Worm (Caenorhabditis elegans) whole organism, young adult: ENCODE results near the gene srw-112.

ENCODE experiments used
- B0019.2 ChIP-seq: fragments of 200-800 bp; sonication (Bioruptor generic); conservative IDR thresholded peaks from 2 replicates; pipeline ENCODE4 v1.3.6; 2022; ENCODE audit warnings: missing genetic modification reagents, missing genetic modification characterization, missing compliant biosample characterization
- B0035.1 ChIP-seq: sonication (generic microtip); optimal IDR thresholded peaks from 2 replicates; lab custom pipeline; 2016; ENCODE audit warnings: missing genetic modification characterization, mild to moderate bottlenecking, missing compliant biosample characterization, missing genotype, missing genetic modification reagents
- C17E4.6 ChIP-seq: fragments of 200-800 bp; sonication (Bioruptor generic); IDR thresholded peaks from 2 replicates; pipeline ENCODE4 v1.3.6; 2022; ENCODE audit warnings: missing genetic modification reagents, missing genetic modification characterization, missing compliant biosample characterization
- K11D2.4 ChIP-seq: fragments of 200-800 bp; sonication (Bioruptor generic); IDR thresholded peaks from 2 replicates; pipeline ENCODE4 v1.3.6; 2022; ENCODE audit warnings: missing genetic modification reagents, missing genetic modification characterization, missing compliant biosample characterization
- K12H6.12 ChIP-seq: fragments of 200-800 bp; sonication (Bioruptor generic); optimal IDR thresholded peaks from 2 replicates; lab custom pipeline; 2018; ENCODE audit warnings: mild to moderate bottlenecking, missing genetic modification characterization, missing compliant biosample characterization
- Y56A3A.18 ChIP-seq: fragments of 200-800 bp; sonication (Bioruptor generic); IDR thresholded peaks from 2 replicates; pipeline ENCODE4 v1.3.6; 2022; ENCODE audit warnings: missing genetic modification reagents, missing genetic modification characterization, missing compliant biosample characterization
- ZK185.1 ChIP-seq: sonication (generic microtip); optimal IDR thresholded peaks from 2 replicates; lab custom pipeline; 2016; ENCODE audit warnings: mild to moderate bottlenecking, missing genetic modification characterization, missing compliant biosample characterization; ENCODE audit not compliant: poor library complexity, severe bottlenecking
- akir-1 ChIP-seq: fragments of 200-800 bp; sonication (Bioruptor generic); optimal IDR thresholded peaks from 2 replicates; lab custom pipeline; 2018; ENCODE audit warnings: mild to moderate bottlenecking, missing genetic modification characterization, moderate library complexity, missing compliant biosample characterization
- atf-7 ChIP-seq: sonication (generic microtip); optimal IDR thresholded peaks from 2 replicates; lab custom pipeline; 2017; ENCODE audit warnings: mild to moderate bottlenecking, missing genetic modification characterization, missing compliant biosample characterization
- bed-1 ChIP-seq: fragments of 200-800 bp; sonication (Bioruptor generic); IDR thresholded peaks from 2 replicates; pipeline ENCODE4 v1.3.6; 2022; ENCODE audit warnings: missing genetic modification reagents, missing genetic modification characterization, missing compliant biosample characterization
- bed-2 ChIP-seq: fragments of 200-800 bp; sonication (Bioruptor generic); IDR thresholded peaks from 2 replicates; pipeline ENCODE4 v1.3.6; 2022; ENCODE audit warnings: missing genetic modification reagents, missing genetic modification characterization, missing compliant biosample characterization
- ccch-3 ChIP-seq: fragments of 200-800 bp; sonication (Bioruptor generic); optimal IDR thresholded peaks from 2 replicates; lab custom pipeline; 2018; ENCODE audit warnings: mild to moderate bottlenecking, missing genetic modification characterization, missing compliant biosample characterization
- cebp-2 ChIP-seq: fragments of 200-800 bp; sonication (Bioruptor generic); IDR thresholded peaks from 2 replicates; pipeline ENCODE4 v1.3.6; 2022; ENCODE audit warnings: missing genetic modification characterization, missing compliant biosample characterization
- ceh-100 ChIP-seq: fragments of 200-800 bp; sonication (Bioruptor generic); IDR thresholded peaks from 2 replicates; pipeline ENCODE4 v1.3.6; 2022; ENCODE audit warnings: missing genetic modification reagents, missing genetic modification characterization, missing compliant biosample characterization
- ceh-40 ChIP-seq: fragments of 200-800 bp; sonication (Bioruptor generic); IDR thresholded peaks from 2 replicates; pipeline ENCODE4 v1.3.6; 2022; ENCODE audit warnings: missing genetic modification characterization, missing compliant biosample characterization
- ceh-91 ChIP-seq: fragments of 200-800 bp; sonication (Bioruptor generic); IDR thresholded peaks from 2 replicates; pipeline ENCODE4 v1.3.6; 2022; ENCODE audit warnings: missing genetic modification reagents, missing genetic modification characterization, missing compliant biosample characterization
- egrh-3 ChIP-seq: fragments of 200-800 bp; sonication (Bioruptor generic); IDR thresholded peaks from 2 replicates; pipeline ENCODE4 v1.3.6; 2022; ENCODE audit warnings: missing genetic modification reagents, missing genetic modification characterization, missing compliant biosample characterization
- hlh-26 ChIP-seq: fragments of 200-800 bp; sonication (Bioruptor generic); conservative IDR thresholded peaks from 2 replicates; pipeline ENCODE4 v1.3.6; 2022; ENCODE audit warnings: missing genetic modification reagents, missing genetic modification characterization, missing compliant biosample characterization
- hrde-1 ChIP-seq: sonication (generic microtip); optimal IDR thresholded peaks from 2 replicates; lab custom pipeline; 2016; ENCODE audit warnings: missing genetic modification characterization, mild to moderate bottlenecking, missing compliant biosample characterization, moderate library complexity, missing genotype, missing genetic modification reagents, borderline replicate concordance
- hsf-1 ChIP-seq: fragments of 200-800 bp; sonication (Bioruptor generic); IDR thresholded peaks from 2 replicates; pipeline ENCODE4 v1.3.6; 2022; ENCODE audit warnings: missing genetic modification reagents, missing genetic modification characterization, missing compliant biosample characterization
- let-526 ChIP-seq: fragments of 200-800 bp; sonication (Bioruptor generic); IDR thresholded peaks from 2 replicates; pipeline ENCODE4 v1.3.6; 2022; ENCODE audit warnings: missing genetic modification reagents, missing genetic modification characterization, missing compliant biosample characterization
- let-607 ChIP-seq, 2 experiments: fragments of 200-800 bp in 1 of 2; sonication (Bioruptor generic) in 1 of 2; sonication (generic microtip) in 1 of 2; optimal IDR thresholded peaks; 2 replicates each; lab custom pipeline; 2016 to 2018; ENCODE audit warnings: mild to moderate bottlenecking in 2 of 2, missing compliant biosample characterization in 2 of 2, missing genetic modification characterization in 2 of 2, moderate library complexity in 2 of 2, missing genotype in 1 of 2
- lin-54 ChIP-seq: fragments of 200-800 bp; sonication (Bioruptor generic); optimal IDR thresholded peaks from 2 replicates; lab custom pipeline; 2018; ENCODE audit warnings: mild to moderate bottlenecking, missing genetic modification characterization, missing compliant biosample characterization
- lsl-1 ChIP-seq: fragments of 200-800 bp; sonication (Bioruptor generic); optimal IDR thresholded peaks from 2 replicates; lab custom pipeline; 2018; ENCODE audit warnings: mild to moderate bottlenecking, missing genetic modification characterization, moderate library complexity, missing compliant biosample characterization
- mcd-1 ChIP-seq: fragments of 200-800 bp; sonication (Bioruptor generic); IDR thresholded peaks from 2 replicates; pipeline ENCODE4 v1.3.6; 2022; ENCODE audit warnings: missing genetic modification reagents, missing genetic modification characterization, missing compliant biosample characterization
- nfya-1 ChIP-seq: sonication (generic microtip); optimal IDR thresholded peaks from 2 replicates; lab custom pipeline; 2017; ENCODE audit warnings: antibody characterized with exemption, missing compliant biosample characterization, missing genetic modification characterization, borderline replicate concordance; ENCODE audit not compliant: insufficient read depth
- nhr-90 ChIP-seq: sonication (generic microtip); optimal IDR thresholded peaks from 2 replicates; lab custom pipeline; 2016; ENCODE audit warnings: missing genotype, mild to moderate bottlenecking, missing genetic modification characterization, missing compliant biosample characterization
- rpc-1 ChIP-seq, 2 experiments: fragments of 150-350 bp in 1 of 2; sonication (generic microtip) in 1 of 2; optimal IDR thresholded peaks; 2 replicates each; lab custom pipeline; 2014 to 2018; ENCODE audit warnings: missing biosample characterization in 1 of 2, missing genetic modification characterization in 1 of 2, missing genetic modification reagents in 1 of 2, missing genotype in 1 of 2
- sdz-38 ChIP-seq: sonication (generic microtip); optimal IDR thresholded peaks from 2 replicates; lab custom pipeline; 2016; ENCODE audit warnings: missing genotype, missing genetic modification characterization, missing compliant biosample characterization
- sea-2 ChIP-seq: fragments of 200-800 bp; sonication (Bioruptor generic); IDR thresholded peaks from 2 replicates; pipeline ENCODE4 v1.3.6; 2022; ENCODE audit warnings: missing genetic modification characterization, missing compliant biosample characterization
- snpc-4 ChIP-seq, 5 experiments: fragments of 150-350 bp in 1 of 5; sonication (generic microtip) in 4 of 5; optimal IDR thresholded peaks; 2 replicates each; lab custom pipeline; 2014 to 2018; ENCODE audit warnings: missing genetic modification characterization in 5 of 5, missing biosample characterization in 3 of 5, antibody characterized with exemption in 2 of 5, mild to moderate bottlenecking in 2 of 5, missing compliant biosample characterization in 2 of 5, missing genotype in 2 of 5, moderate library complexity in 2 of 5, missing genetic modification reagents in 1 of 5
- tlf-1 ChIP-seq: fragments of 200-800 bp; sonication (Bioruptor generic); optimal IDR thresholded peaks from 2 replicates; lab custom pipeline; 2018; ENCODE audit warnings: mild to moderate bottlenecking, missing genetic modification characterization, missing compliant biosample characterization
- xnd-1 ChIP-seq: sonication (generic microtip); optimal IDR thresholded peaks from 2 replicates; lab custom pipeline; 2016; ENCODE audit warnings: missing genotype, missing genetic modification reagents, missing genetic modification characterization, missing compliant biosample characterization
- zfh-2 ChIP-seq: fragments of 200-800 bp; sonication (Bioruptor generic); conservative IDR thresholded peaks from 2 replicates; pipeline ENCODE4 v1.3.6; 2022; ENCODE audit warnings: missing genetic modification reagents, missing genetic modification characterization, missing compliant biosample characterization
- zim-3 ChIP-seq: sonication (generic microtip); optimal IDR thresholded peaks from 2 replicates; lab custom pipeline; 2017; ENCODE audit warnings: mild to moderate bottlenecking, missing genetic modification characterization, moderate library complexity, missing compliant biosample characterization
- ztf-18 ChIP-seq: sonication (generic microtip); optimal IDR thresholded peaks from 2 replicates; lab custom pipeline; 2016; ENCODE audit warnings: missing genotype, mild to moderate bottlenecking, missing genetic modification characterization, missing compliant biosample characterization
- ztf-25 ChIP-seq: fragments of 200-800 bp; sonication (Bioruptor generic); IDR thresholded peaks from 2 replicates; pipeline ENCODE4 v1.3.6; 2022; ENCODE audit warnings: missing genetic modification reagents, missing genetic modification characterization, missing compliant biosample characterization
- ztf-26 ChIP-seq: sonication (generic microtip); optimal IDR thresholded peaks from 2 replicates; lab custom pipeline; 2017; ENCODE audit warnings: missing genetic modification characterization, missing compliant biosample characterization
- ztf-28 ChIP-seq: fragments of 200-800 bp; sonication (Bioruptor generic); IDR thresholded peaks from 2 replicates; pipeline ENCODE4 v1.3.6; 2022; ENCODE audit warnings: missing genetic modification reagents, missing genetic modification characterization, missing compliant biosample characterization
- ztf-6 ChIP-seq: fragments of 200-800 bp; sonication (Bioruptor generic); IDR thresholded peaks from 2 replicates; pipeline ENCODE4 v1.3.6; 2022; ENCODE audit warnings: missing genetic modification reagents, missing genetic modification characterization, missing compliant biosample characterization

srw-112 gene

ce11 chrV:3010468-3010867 lies 4.6 kb upstream of the srw-112 start, which contains the start of gene srw-136:
srw-136 (minus strand) TSS chrV:3010568.
- no peak for TF ChIP-seq C17E4.6 (GFP tag; lab: Robert Waterston, UW)
- TF ChIP-seq nhr-90 (tag; lab: Kevin White, UChicago), result no peak
- TF ChIP-seq ztf-18 (tag; lab: Kevin White, UChicago), result no peak
- no peak for TF ChIP-seq cebp-2 (GFP tag; lab: Robert Waterston, UW)
- TF ChIP-seq K12H6.12 (tag; lab: Kevin White, UChicago), result no peak
- TF ChIP-seq hsf-1, result no peak
- TF ChIP-seq zfh-2 (GFP tag; lab: Robert Waterston, UW), result no peak
- TF ChIP-seq ceh-100 (GFP tag; lab: Robert Waterston, UW), result no peak
- TF ChIP-seq rpc-1 (optimal IDR thresholded peaks at IDR 0.05; lab: Kevin White, UChicago), result no peak
- no peak for TF ChIP-seq rpc-1 (tag; optimal IDR thresholded peaks at IDR 0.05; lab: Kevin White, UChicago)
- TF ChIP-seq let-607 (tag; optimal IDR thresholded peaks at IDR 0.05; lab: Kevin White, UChicago), result no peak
- no peak for TF ChIP-seq lsl-1 (GFP tag; lab: Kevin White, UChicago)
- TF ChIP-seq ZK185.1 (tag; lab: Kevin White, UChicago), result no peak
- TF ChIP-seq hlh-26, result no peak
- no peak for TF ChIP-seq sdz-38 (tag; lab: Kevin White, UChicago)
- no peak for TF ChIP-seq nfya-1 (tag; lab: Kevin White, UChicago)
- no peak for TF ChIP-seq Y56A3A.18 (GFP tag; lab: Robert Waterston, UW)

- TF ChIP-seq egrh-3 (no peak), ztf-25 (GFP tag; lab: Robert Waterston, UW) (no peak), akir-1 (no peak), bed-2 (GFP tag; lab: Robert Waterston, UW) (no peak), snpc-4 (GFP tag; optimal IDR thresholded peaks at IDR 0.05; lab: Kevin White, UChicago) (no peak), snpc-4 (tag; optimal IDR thresholded peaks at IDR 0.05; lab: Kevin White, UChicago) (no peak), ztf-6 (no peak), zim-3 (no peak), lin-54 (GFP tag; lab: Kevin White, UChicago) (no peak), B0035.1 (no peak), Y56A3A.18 (GFP tag; lab: Robert Waterston, UW) (no peak), ccch-3 (GFP tag; lab: Kevin White, UChicago) (no peak), mcd-1 (GFP tag; lab: Robert Waterston, UW) (no peak)
These were observed 6.1 kb downstream of the srw-112 start, which contains the start of gene srw-119 for ce11 chrV:2999736-3000135. srw-119 (minus strand) TSS chrV:2999836.

DNA sequence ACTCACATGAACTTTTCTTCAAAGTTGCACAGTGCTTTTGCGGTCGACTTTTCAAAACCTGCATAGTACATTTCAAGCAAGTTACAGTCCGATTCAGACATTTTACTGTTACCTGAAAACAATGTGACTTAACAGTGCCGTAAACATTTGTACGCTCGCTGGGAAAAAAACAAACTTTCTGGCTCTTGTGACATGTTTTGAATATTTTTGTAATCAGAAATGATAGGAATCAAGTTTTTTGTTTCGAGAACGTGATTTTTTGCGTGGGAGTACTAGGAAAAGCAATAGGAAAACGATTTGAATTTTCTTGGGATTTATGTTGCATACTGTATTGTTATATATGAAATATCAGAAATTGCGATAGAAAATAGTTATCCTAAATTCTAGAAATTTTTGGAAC lies 9.8 kb downstream of the srw-112 start, which contains the start of gene srw-120:
srw-120 (minus strand) TSS at position 101 of the 400 bp plus-strand sequence.
- TF ChIP-seq K11D2.4 (no peak), hrde-1 (tag; lab: Kevin White, UChicago) (no peak), ztf-28 (GFP tag; lab: Robert Waterston, UW) (no peak), nfya-1 (tag; lab: Kevin White, UChicago) (no peak), let-526 (no peak), atf-7 (tag; lab: Kevin White, UChicago) (no peak), ceh-40 (GFP tag; lab: Robert Waterston, UW) (no peak), cebp-2 (GFP tag; lab: Robert Waterston, UW) (no peak), mcd-1 (GFP tag; lab: Robert Waterston, UW) (no peak), ceh-91 (GFP tag; lab: Robert Waterston, UW) (no peak), ztf-26 (tag; lab: Kevin White, UChicago) (no peak), sdz-38 (tag; lab: Kevin White, UChicago) (no peak), B0019.2 (GFP tag; lab: Robert Waterston, UW) (no peak), sea-2 (GFP tag; lab: Robert Waterston, UW) (no peak), xnd-1 (tag; lab: Kevin White, UChicago) (no peak), bed-1 (no peak), tlf-1 (GFP tag; lab: Kevin White, UChicago) (no peak)
